Fruit fly (Drosophila melanogaster): ENCODE measurements around the gene Ir85a.

Gene Ir85a

DNA sequence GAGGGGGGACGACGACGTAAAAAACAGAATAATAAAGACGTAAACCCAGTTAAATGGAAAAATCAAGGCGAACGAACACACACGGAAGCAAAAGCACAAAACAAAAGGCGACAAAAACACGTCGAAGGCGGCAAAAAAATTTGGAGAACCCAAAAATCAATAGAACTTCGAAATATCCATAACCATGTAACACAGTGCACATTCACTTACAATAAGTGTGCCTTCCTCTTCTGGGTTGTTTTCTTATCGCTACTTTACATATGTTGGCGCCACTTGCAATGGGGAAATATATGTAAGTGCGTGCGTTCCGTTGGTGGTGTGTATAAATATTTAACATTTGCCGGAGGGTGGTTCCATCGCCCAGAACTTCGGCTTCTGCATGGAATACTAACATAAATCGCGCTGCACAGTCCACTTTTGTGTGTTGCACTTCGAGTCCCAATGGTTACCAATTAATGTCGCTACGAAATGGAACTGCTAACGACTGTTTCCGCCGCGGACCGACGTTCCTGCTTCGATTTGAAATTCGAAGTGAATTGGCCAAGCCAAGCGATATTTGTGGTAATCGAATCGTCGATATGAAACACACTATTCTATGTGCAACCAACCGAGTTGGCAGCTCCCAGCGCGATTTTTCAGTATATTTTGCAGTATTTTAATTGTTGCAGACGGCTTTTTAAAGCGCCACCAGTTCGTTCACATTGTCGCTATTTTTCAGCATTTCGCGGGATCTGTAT, 47.2 kb upstream of the Ir85a start, which contains the start of the genes CG9801 and Nasp (continued):
- peak in 1 of 2 experiments; percentile 10 for TF ChIP-seq insv (GFP tag; optimal IDR thresholded peaks at IDR 0.05)
- TF ChIP-seq CG8944 (GFP tag; optimal IDR thresholded peaks at IDR 0.05), result peak; percentile 10
- TF ChIP-seq Dek (tag; optimal IDR thresholded peaks at IDR 0.05), result peak; percentile 8
- no peak for TF ChIP-seq CG1832 (GFP tag; optimal IDR thresholded peaks at IDR 0.05)
- no peak for TF ChIP-seq CG31365 (tag; optimal IDR thresholded peaks at IDR 0.05)
- TF ChIP-seq her (GFP tag; optimal IDR thresholded peaks at IDR 0.05), result peak; percentile 39
- peak in 1 of 2 experiments; percentile 19 for TF ChIP-seq bsh (GFP tag; optimal IDR thresholded peaks at IDR 0.05)
- peak; percentile 54 for TF ChIP-seq zen (tag; optimal IDR thresholded peaks at IDR 0.05)
- peak; percentile 21 for TF ChIP-seq dmrt99B (tag; optimal IDR thresholded peaks at IDR 0.05)
- peak; percentile 43 for TF ChIP-seq gsb-n (tag; optimal IDR thresholded peaks at IDR 0.05)
- peak; percentile 43 for TF ChIP-seq lbe (GFP tag; optimal IDR thresholded peaks at IDR 0.05)
- peak; percentile 21 for TF ChIP-seq vfl (GFP tag; optimal IDR thresholded peaks at IDR 0.05)
- TF ChIP-seq pb (GFP tag; optimal IDR thresholded peaks at IDR 0.05), result peak; percentile 39
- no peak for TF ChIP-seq shn (GFP tag; optimal IDR thresholded peaks at IDR 0.05)
- TF ChIP-seq Sin3A (optimal IDR thresholded peaks at IDR 0.05), result peak; percentile 84
- TF ChIP-seq CG14014 (GFP tag; IDR thresholded peaks at IDR 0.05), result no peak
- TF ChIP-seq vvl (GFP tag; IDR thresholded peaks at IDR 0.05), result peak; percentile 61
- no peak for TF ChIP-seq pan (optimal IDR thresholded peaks at IDR 0.05)
- peak in 1 of 2 experiments; percentile 35 for TF ChIP-seq pan (GFP tag; optimal IDR thresholded peaks at IDR 0.05 in 1 of 2, IDR thresholded peaks at IDR 0.05 in 1 of 2)
- 0 out of 2 replicates have a peak, but pooled peaks have one; percentile 30 for TF ChIP-seq peb (GFP tag; IDR thresholded peaks at IDR 0.05)
- TF ChIP-seq org-1 (GFP tag; optimal IDR thresholded peaks at IDR 0.05), result peak; percentile 17
- TF ChIP-seq bbx (GFP tag; IDR thresholded peaks at IDR 0.05; ENCODE audit: partially characterized antibody), result peak; percentile 84
- TF ChIP-seq CG17612 (GFP tag; IDR thresholded peaks at IDR 0.05), result no peak
- no peak for TF ChIP-seq CG10147 (GFP tag; optimal IDR thresholded peaks at IDR 0.05)
- TF ChIP-seq CG11456 (GFP tag; IDR thresholded peaks at IDR 0.05), result 0 out of 3 replicates have a peak, but pooled peaks have one; percentile 13
- TF ChIP-seq CG2116 (GFP tag; optimal IDR thresholded peaks at IDR 0.05), result peak; percentile 83
- TF ChIP-seq Pdp1 (GFP tag; optimal IDR thresholded peaks at IDR 0.05), result peak in 1 of 2 experiments; percentile 29
- peak; percentile 7 for TF ChIP-seq CG6765 (GFP tag; optimal IDR thresholded peaks at IDR 0.05)
- TF ChIP-seq CG16813 (GFP tag; IDR thresholded peaks at IDR 0.05; ENCODE audit: partially characterized antibody), result peak; percentile 75
- TF ChIP-seq mld (GFP tag; IDR thresholded peaks at IDR 0.05; ENCODE audit: partially characterized antibody), result peak; percentile 63
- TF ChIP-seq sob (GFP tag; IDR thresholded peaks at IDR 0.05), result peak; percentile 73
- no peak for TF ChIP-seq tup (GFP tag; optimal IDR thresholded peaks at IDR 0.05)
- TF ChIP-seq Dfd (GFP tag; optimal IDR thresholded peaks at IDR 0.05), result no peak
- TF ChIP-seq CG15514 (GFP tag; optimal IDR thresholded peaks at IDR 0.05), result peak; percentile 81
- peak; percentile 24 for TF ChIP-seq fd3F (GFP tag; optimal IDR thresholded peaks at IDR 0.05)
- peak in 1 of 2 experiments; percentile 26 for TF ChIP-seq eve (GFP tag; optimal IDR thresholded peaks at IDR 0.05)
- TF ChIP-seq prd (optimal IDR thresholded peaks at IDR 0.05), result no peak
- peak; percentile 22; the same call in 1 of the 3 replicates for TF ChIP-seq prd (GFP tag; IDR thresholded peaks at IDR 0.05)
- TF ChIP-seq CG18599 (GFP tag; optimal IDR thresholded peaks at IDR 0.05), result peak; percentile 13
- TF ChIP-seq dysf (GFP tag; IDR thresholded peaks at IDR 0.05), result 0 out of 3 replicates have a peak, but pooled peaks have one; percentile 23
- TF ChIP-seq CG1603 (tag; optimal IDR thresholded peaks at IDR 0.05), result peak; percentile 84
- peak; percentile 18 for TF ChIP-seq CG17359 (tag; optimal IDR thresholded peaks at IDR 0.05)
- peak; percentile 78 for TF ChIP-seq HLH4C (GFP tag; IDR thresholded peaks at IDR 0.05; ENCODE audit: partially characterized antibody)
- TF ChIP-seq CG6254 (GFP tag; optimal IDR thresholded peaks at IDR 0.05), result peak; percentile 21
- TF ChIP-seq phol (tag; optimal IDR thresholded peaks at IDR 0.05), result peak; percentile 42
- TF ChIP-seq Max (GFP tag; optimal IDR thresholded peaks at IDR 0.05), result no peak
- TF ChIP-seq CG9727 (GFP tag; optimal IDR thresholded peaks at IDR 0.05), result peak; percentile 1
- peak; percentile 23 for TF ChIP-seq Hsf (GFP tag; optimal IDR thresholded peaks at IDR 0.05)

Data from whole organism, embryonic.